Fruit fly (Drosophila melanogaster): ENCODE data around the gene mRpL36.

- no peak for TF ChIP-seq Neu2 (GFP tag; optimal IDR thresholded peaks at IDR 0.05; ENCODE audit: borderline replicate concordance)
- no peak for TF ChIP-seq Lhr (GFP tag; optimal IDR thresholded peaks at IDR 0.05)
- no peak for TF ChIP-seq seq (GFP tag; IDR thresholded peaks at IDR 0.05)
- TF ChIP-seq Bgb (GFP tag; IDR thresholded peaks at IDR 0.05; ENCODE audit: partially characterized antibody), result no peak
- no peak for TF ChIP-seq lola (GFP tag; optimal IDR thresholded peaks at IDR 0.05)
- TF ChIP-seq Ada2b (GFP tag; IDR thresholded peaks at IDR 0.05), result no peak
- no peak for TF ChIP-seq pfk (GFP tag; optimal IDR thresholded peaks at IDR 0.05)
- no peak for TF ChIP-seq CG31224 (GFP tag; IDR thresholded peaks at IDR 0.05)
- TF ChIP-seq D19B (GFP tag; optimal IDR thresholded peaks at IDR 0.05), result peak; percentile 78
- no peak for TF ChIP-seq chif (GFP tag; optimal IDR thresholded peaks at IDR 0.05)
- no peak for TF ChIP-seq mirr (GFP tag; optimal IDR thresholded peaks at IDR 0.05)
- TF ChIP-seq otp (GFP tag; IDR thresholded peaks at IDR 0.05), result no peak
- TF ChIP-seq CG10462 (GFP tag; optimal IDR thresholded peaks at IDR 0.05), result no peak
Observed at dm6 chr3L:8094652-8095129, 30.2 kb downstream of the mRpL36 start.

Data from whole organism, embryonic.